Worm (Caenorhabditis elegans): Measurements from ENCODE around the gene srw-3.
A peak's percentile ranks its signal among the peaks of the same experiment; 100 is the strongest.

DNA sequence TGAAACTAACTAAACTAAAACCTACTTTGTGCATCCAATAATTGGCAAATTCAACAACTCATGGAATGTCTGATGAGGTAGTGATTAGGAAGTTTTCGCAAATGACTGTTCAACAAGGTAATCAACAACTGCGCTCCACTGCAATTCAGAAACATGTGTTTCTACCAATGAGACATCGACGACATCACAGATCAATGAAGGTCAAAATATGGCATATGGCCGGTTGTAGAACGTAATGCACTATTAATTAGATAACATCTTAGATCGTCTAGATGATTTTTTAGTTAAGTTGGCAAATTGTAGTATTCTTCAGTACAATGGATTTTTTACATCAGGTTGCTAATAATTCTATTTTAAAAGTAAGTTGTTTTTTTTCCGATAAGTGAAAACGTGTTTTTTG, 19.2 kb upstream of the srw-3 start, which contains the start of the genes nhr-94 and nhr-152:
- TF ChIP-seq mab-5 (tag; optimal IDR thresholded peaks at IDR 0.05) (no peak), pha-4 (tag; optimal IDR thresholded peaks at IDR 0.05) (no peak), nhr-237 (tag; optimal IDR thresholded peaks at IDR 0.05) (no peak), unc-62 (GFP tag; optimal IDR thresholded peaks at IDR 0.05) (no peak), mls-2 (tag; optimal IDR thresholded peaks at IDR 0.05) (no peak), ceh-43 (GFP tag; optimal IDR thresholded peaks at IDR 0.05) (no peak), elt-1 (tag; optimal IDR thresholded peaks at IDR 0.05; ENCODE audit: borderline replicate concordance, insufficient read depth) (peak; percentile 49), elt-3 (tag; optimal IDR thresholded peaks at IDR 0.05) (no peak), ztf-11 (tag; optimal IDR thresholded peaks at IDR 0.05) (no peak), drap-1 (GFP tag; optimal IDR thresholded peaks at IDR 0.05) (no peak)
